Fruit fly (Drosophila melanogaster): ENCODE measurements around the gene CG46512.
"Not testable (repeated sequence)": the region's sequence is repeated elsewhere in the genome, so short reads cannot be mapped to it uniquely, and the experiment has no call there.

- not testable (repeated sequence) for TF ChIP-seq usp (GFP tag; optimal IDR thresholded peaks at IDR 0.05); rgr (GFP tag; optimal IDR thresholded peaks at IDR 0.05); Abd-B (GFP tag; optimal IDR thresholded peaks at IDR 0.05); psq (GFP tag; optimal IDR thresholded peaks at IDR 0.05); OdsH (GFP tag; optimal IDR thresholded peaks at IDR 0.05); brk (GFP tag; optimal IDR thresholded peaks at IDR 0.05); Rel (GFP tag; optimal IDR thresholded peaks at IDR 0.05); Rel (tag; optimal IDR thresholded peaks at IDR 0.05); Dfd (GFP tag; optimal IDR thresholded peaks at IDR 0.05); tai (GFP tag; optimal IDR thresholded peaks at IDR 0.05)
These were observed at the start of gene CG46512 for dm6 chrX:22187070-22187469.
